Fruit fly (Drosophila melanogaster): ENCODE measurements around the gene CG4565.

CG4565 gene

dm6 chr3R:10849515-10849973 is 3.0 kb upstream of the CG4565 start, which contains the start of gene CG42394 (continued):
- TF ChIP-seq CG12236 (GFP tag; optimal IDR thresholded peaks at IDR 0.05) (peak; percentile 49), NC2β (GFP tag; optimal IDR thresholded peaks at IDR 0.05) (peak; percentile 68), CG31365 (tag; optimal IDR thresholded peaks at IDR 0.05) (peak; percentile 40), CG2116 (GFP tag; optimal IDR thresholded peaks at IDR 0.05) (peak; percentile 76), ewg (GFP tag; optimal IDR thresholded peaks at IDR 0.05) (peak; percentile 84), gem (tag; optimal IDR thresholded peaks at IDR 0.05) (peak; percentile 98), Usf (GFP tag; optimal IDR thresholded peaks at IDR 0.05) (peak; percentile 89), Hey (tag; optimal IDR thresholded peaks at IDR 0.05) (peak; percentile 30), MTF-1 (GFP tag; optimal IDR thresholded peaks at IDR 0.05; ENCODE audit: borderline replicate concordance) (peak; percentile 91), Ada2b (GFP tag; IDR thresholded peaks at IDR 0.05) (peak; percentile 95), gsb (GFP tag; IDR thresholded peaks at IDR 0.05) (peak; percentile 87), CG10959 (GFP tag; IDR thresholded peaks at IDR 0.05) (peak; percentile 93), Chrac-16 (GFP tag; optimal IDR thresholded peaks at IDR 0.05) (peak; percentile 88), yki (optimal IDR thresholded peaks at IDR 0.05) (no peak), tll (GFP tag; optimal IDR thresholded peaks at IDR 0.05) (no peak), Side (GFP tag; optimal IDR thresholded peaks at IDR 0.05) (peak; percentile 38), ind (GFP tag; optimal IDR thresholded peaks at IDR 0.05) (peak; percentile 88), da (GFP tag; optimal IDR thresholded peaks at IDR 0.05) (no peak), CG15514 (GFP tag; optimal IDR thresholded peaks at IDR 0.05) (peak; percentile 89), phol (tag; optimal IDR thresholded peaks at IDR 0.05) (peak; percentile 98), toy (GFP tag; IDR thresholded peaks at IDR 0.05) (peak; percentile 87), btn (GFP tag; optimal IDR thresholded peaks at IDR 0.05) (peak; percentile 8), Asciz (GFP tag; optimal IDR thresholded peaks at IDR 0.05) (peak; percentile 97), Dp (GFP tag; optimal IDR thresholded peaks at IDR 0.05) (peak; percentile 5), CG17912 (GFP tag; optimal IDR thresholded peaks at IDR 0.05) (peak; percentile 80), HLH3B (GFP tag; IDR thresholded peaks at IDR 0.05) (peak; percentile 93), CG12219 (GFP tag; optimal IDR thresholded peaks at IDR 0.05) (peak; percentile 85), CG18262 (tag; optimal IDR thresholded peaks at IDR 0.05) (peak; percentile 99), sens-2 (GFP tag; IDR thresholded peaks at IDR 0.05) (peak; percentile 90), CG17186 (GFP tag; optimal IDR thresholded peaks at IDR 0.05) (peak; percentile 31), ttk (GFP tag; IDR thresholded peaks at IDR 0.05) (peak; percentile 88), vnd (GFP tag; IDR thresholded peaks at IDR 0.05; ENCODE audit: partially characterized antibody) (peak; percentile 20; the same call in 2 of the 3 replicates), Awh (GFP tag; IDR thresholded peaks at IDR 0.05) (peak; percentile 91), ATbp (GFP tag; optimal IDR thresholded peaks at IDR 0.05) (peak; percentile 95), CG14441 (GFP tag; IDR thresholded peaks at IDR 0.05) (peak; percentile 93), CG5953 (GFP tag; IDR thresholded peaks at IDR 0.05) (peak; percentile 87), CG3163 (GFP tag; optimal IDR thresholded peaks at IDR 0.05) (peak; percentile 50), CG9932 (GFP tag; IDR thresholded peaks at IDR 0.05) (peak; percentile 88), Hr39 (optimal IDR thresholded peaks at IDR 0.05) (no peak), maf-S (GFP tag; optimal IDR thresholded peaks at IDR 0.05) (peak; percentile 37), Lhr (GFP tag; optimal IDR thresholded peaks at IDR 0.05) (peak; percentile 75), kay (GFP tag; optimal IDR thresholded peaks at IDR 0.05) (peak; percentile 85), CG33213 (GFP tag; optimal IDR thresholded peaks at IDR 0.05) (peak; percentile 51), Trl (optimal IDR thresholded peaks at IDR 0.05) (no peak), Trl (GFP tag; optimal IDR thresholded peaks at IDR 0.05) (peak; percentile 70), sc (optimal IDR thresholded peaks at IDR 0.05) (no peak), sc (GFP tag; optimal IDR thresholded peaks at IDR 0.05) (peak; percentile 94), cwo (GFP tag; optimal IDR thresholded peaks at IDR 0.05) (peak; percentile 95), ro (GFP tag; IDR thresholded peaks at IDR 0.05) (peak; percentile 74), CG17568 (GFP tag; optimal IDR thresholded peaks at IDR 0.05) (no peak), Mad (GFP tag; optimal IDR thresholded peaks at IDR 0.05) (peak; percentile 75), ken (GFP tag; IDR thresholded peaks at IDR 0.05) (peak; percentile 89)

Measured in whole organism, embryonic.